Worm (Caenorhabditis elegans): Measurements from ENCODE around the gene F46C8.8.

DNA sequence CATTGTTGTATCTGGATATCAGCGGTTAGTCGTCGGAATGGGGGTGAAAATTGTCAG is 19.2 kb upstream of the F46C8.8 start, which contains the start of the genes unc-98 and F08C6.18:
- no peak for TF ChIP-seq sea-1 (GFP tag; conservative IDR thresholded peaks at IDR 0.05)
- no peak for TF ChIP-seq ama-1 (optimal IDR thresholded peaks at IDR 0.05)
- TF ChIP-seq ceh-36 (tag; optimal IDR thresholded peaks at IDR 0.05), result no peak
- TF ChIP-seq tbx-11 (GFP tag; IDR thresholded peaks at IDR 0.05), result no peak
- TF ChIP-seq scrt-1 (GFP tag; IDR thresholded peaks at IDR 0.05), result no peak
- no peak for TF ChIP-seq B0310.2 (tag; optimal IDR thresholded peaks at IDR 0.05)
- TF ChIP-seq tra-4 (tag; optimal IDR thresholded peaks at IDR 0.05), result no peak
- no peak for TF ChIP-seq ceh-13 (GFP tag; optimal IDR thresholded peaks at IDR 0.05)
- TF ChIP-seq hmg-4 (GFP tag; optimal IDR thresholded peaks at IDR 0.05), result no peak
- no peak for TF ChIP-seq tbx-37 (GFP tag; conservative IDR thresholded peaks at IDR 0.05)
- TF ChIP-seq flt-1 (GFP tag; IDR thresholded peaks at IDR 0.05), result no peak
